Fruit fly (Drosophila melanogaster) whole organism, embryonic: ENCODE data around the gene CG46463.

Experiments used
- Awh ChIP-seq: fragments of 200-800 bp; sonication (Bioruptor generic); IDR thresholded peaks from 2 replicates; pipeline ENCODE4, ENCODE4 v1.3.6; 2022; ENCODE audit warnings: missing biosample characterization, missing genetic modification characterization
- C15 ChIP-seq: fragments of 200-800 bp; sonication (Bioruptor generic); IDR thresholded peaks from 3 replicates; pipeline ENCODE4 v1.3.6; 2022; ENCODE audit warnings: missing biosample characterization, missing genetic modification characterization
- CG10147 ChIP-seq: fragments of 200-800 bp; sonication (Bioruptor generic); optimal IDR thresholded peaks from 2 replicates; lab custom pipeline; 2019; ENCODE audit warnings: missing biosample characterization, mild to moderate bottlenecking, missing genetic modification characterization, moderate library complexity
- CG10267 ChIP-seq: fragments of 200-800 bp; sonication (Bioruptor generic); optimal IDR thresholded peaks from 2 replicates; lab custom pipeline; 2018; ENCODE audit warnings: missing biosample characterization, mild to moderate bottlenecking, missing genetic modification characterization, moderate library complexity
- CG12104 ChIP-seq: fragments of 200-800 bp; sonication (Bioruptor generic); optimal IDR thresholded peaks from 3 replicates; lab custom pipeline; 2016; ENCODE audit warnings: missing biosample characterization, missing genetic modification characterization
- CG12299 ChIP-seq: fragments of 200-800 bp; sonication (Bioruptor generic); optimal IDR thresholded peaks from 2 replicates; lab custom pipeline; 2018; ENCODE audit warnings: missing biosample characterization, mild to moderate bottlenecking, missing genetic modification characterization
- CG14441 ChIP-seq: fragments of 200-800 bp; sonication (Bioruptor generic); IDR thresholded peaks from 2 replicates; pipeline ENCODE4 v1.3.6; 2022; ENCODE audit warnings: missing biosample characterization, missing genetic modification characterization
- CG1529 ChIP-seq: fragments of 200-800 bp; sonication (Bioruptor generic); optimal IDR thresholded peaks from 3 replicates; lab custom pipeline; 2018; ENCODE audit warnings: missing biosample characterization, missing genetic modification characterization
- CG15514 ChIP-seq: fragments of 200-800 bp; sonication (Bioruptor generic); optimal IDR thresholded peaks from 3 replicates; lab custom pipeline; 2017; ENCODE audit warnings: missing biosample characterization, missing genetic modification characterization, mild to moderate bottlenecking, moderate library complexity, missing genetic modification reagents
- CG2116 ChIP-seq: fragments of 200-800 bp; sonication (Bioruptor generic); optimal IDR thresholded peaks from 3 replicates; lab custom pipeline; 2018; ENCODE audit warnings: missing biosample characterization, mild to moderate bottlenecking, missing genetic modification characterization
- CG2199 ChIP-seq: fragments of 200-800 bp; sonication (Bioruptor generic); IDR thresholded peaks from 3 replicates; pipeline ENCODE4 v1.3.6; 2022; ENCODE audit warnings: missing biosample characterization, missing genetic modification characterization
- CG31388 ChIP-seq: fragments of 200-800 bp; sonication (Bioruptor generic); optimal IDR thresholded peaks from 2 replicates; lab custom pipeline; 2016; ENCODE audit warnings: missing biosample characterization, missing genetic modification characterization
- CG32532 ChIP-seq: fragments of 200-800 bp; sonication (Bioruptor generic); IDR thresholded peaks from 2 replicates; pipeline ENCODE4 v1.3.6; 2022; ENCODE audit warnings: missing biosample characterization, missing genetic modification characterization
- CG34224 ChIP-seq: fragments of 200-800 bp; sonication (Bioruptor generic); IDR thresholded peaks from 3 replicates; pipeline ENCODE4 v1.3.6; 2022; ENCODE audit warnings: missing biosample characterization, missing genetic modification characterization; ENCODE audit not compliant: partially characterized antibody
- CG43689 ChIP-seq: fragments of 200-800 bp; sonication (Bioruptor generic); IDR thresholded peaks from 2 replicates; pipeline ENCODE4 v1.3.6; 2022; ENCODE audit warnings: missing biosample characterization, missing genetic modification characterization
- CG4404 ChIP-seq: fragments of 200-800 bp; sonication (Bioruptor generic); IDR thresholded peaks from 2 replicates; pipeline ENCODE4 v1.3.6; 2022; ENCODE audit warnings: missing biosample characterization, missing genetic modification characterization
- CG4820 ChIP-seq: fragments of 200-800 bp; sonication (Bioruptor generic); optimal IDR thresholded peaks from 3 replicates; lab custom pipeline; 2016; ENCODE audit warnings: missing biosample characterization, missing genetic modification characterization
- CG8359 ChIP-seq: fragments of 200-800 bp; sonication (Bioruptor generic); optimal IDR thresholded peaks from 2 replicates; lab custom pipeline; 2017; ENCODE audit warnings: missing biosample characterization, mild to moderate bottlenecking, missing genetic modification characterization, borderline replicate concordance
- CG9797 ChIP-seq: fragments of 200-800 bp; sonication (Bioruptor generic); optimal IDR thresholded peaks from 3 replicates; lab custom pipeline; 2018; ENCODE audit warnings: missing biosample characterization, mild to moderate bottlenecking, missing genetic modification characterization
- Dp ChIP-seq: fragments of 200-800 bp; sonication (Bioruptor generic); optimal IDR thresholded peaks from 2 replicates; lab custom pipeline; 2018; ENCODE audit warnings: missing biosample characterization, mild to moderate bottlenecking, missing genetic modification characterization, moderate library complexity
- Drgx ChIP-seq: fragments of 200-800 bp; sonication (Bioruptor generic); IDR thresholded peaks from 2 replicates; pipeline ENCODE4 v1.3.6; 2022; ENCODE audit warnings: missing biosample characterization, missing genetic modification characterization
- E2f2 ChIP-seq: fragments of 200-800 bp; sonication (Bioruptor generic); IDR thresholded peaks from 2 replicates; pipeline ENCODE4 v1.3.6; 2022; ENCODE audit warnings: missing biosample characterization, missing genetic modification characterization
- Eip74EF ChIP-seq, 2 experiments: fragments of 200-800 bp in 1 of 2; fragments of >200 bp in 1 of 2; sonication (Bioruptor generic) in 1 of 2; optimal IDR thresholded peaks; 2 replicates each; lab custom pipeline; 2017 to 2019; ENCODE audit warnings: missing biosample characterization in 2 of 2, missing genetic modification characterization in 2 of 2, mild to moderate bottlenecking in 1 of 2, moderate library complexity in 1 of 2
- Gug ChIP-seq: fragments of 200-800 bp; sonication (Bioruptor generic); IDR thresholded peaks from 4 replicates; pipeline ENCODE4 v1.3.6; 2022; ENCODE audit warnings: missing biosample characterization, missing genetic modification characterization
- HLH4C ChIP-seq: fragments of 200-800 bp; sonication (Bioruptor generic); IDR thresholded peaks from 3 replicates; pipeline ENCODE4 v1.3.6; 2022; ENCODE audit warnings: missing biosample characterization, missing genetic modification characterization; ENCODE audit not compliant: partially characterized antibody
- Hsf ChIP-seq: fragments of 200-800 bp; sonication (Bioruptor generic); optimal IDR thresholded peaks from 3 replicates; lab custom pipeline; 2016; ENCODE audit warnings: missing biosample characterization, missing genetic modification characterization
- Jarid2 ChIP-seq: fragments of 200-800 bp; sonication (Bioruptor generic); optimal IDR thresholded peaks from 3 replicates; lab custom pipeline; 2017; ENCODE audit warnings: mild to moderate bottlenecking, missing biosample characterization, missing genetic modification reagents, missing genetic modification characterization
- MESR4 ChIP-seq: fragments of 200-800 bp; sonication (Bioruptor generic); optimal IDR thresholded peaks from 2 replicates; lab custom pipeline; 2018; ENCODE audit warnings: missing biosample characterization, mild to moderate bottlenecking, missing genetic modification characterization, moderate library complexity
- Meics ChIP-seq: fragments of 200-800 bp; sonication (Bioruptor generic); optimal IDR thresholded peaks from 2 replicates; lab custom pipeline; 2017; ENCODE audit warnings: missing biosample characterization, mild to moderate bottlenecking, missing genetic modification characterization
- Mrtf ChIP-seq: fragments of 200-800 bp; sonication (Bioruptor generic); IDR thresholded peaks from 3 replicates; pipeline ENCODE4 v1.3.6; 2022; ENCODE audit warnings: missing biosample characterization, missing genetic modification characterization
- Pdp1 ChIP-seq, 2 experiments: fragments of 200-800 bp; sonication (Bioruptor generic); optimal IDR thresholded peaks; 3 replicates each; lab custom pipeline; 2016; ENCODE audit warnings: missing biosample characterization in 2 of 2, missing genetic modification characterization in 2 of 2, mild to moderate bottlenecking in 1 of 2, moderate library complexity in 1 of 2
- Tbp ChIP-seq: fragments of >200 bp; optimal IDR thresholded peaks from 2 replicates; lab custom pipeline; 2018; ENCODE audit warnings: missing biosample characterization, missing genetic modification characterization
- Xbp1 ChIP-seq: fragments of 200-800 bp; sonication (Bioruptor generic); optimal IDR thresholded peaks from 3 replicates; lab custom pipeline; 2016; ENCODE audit warnings: missing biosample characterization, mild to moderate bottlenecking, missing genetic modification characterization
- br ChIP-seq: fragments of >200 bp; optimal IDR thresholded peaks from 2 replicates; lab custom pipeline; 2017
- btn ChIP-seq: fragments of 200-800 bp; sonication (Bioruptor generic); optimal IDR thresholded peaks from 2 replicates; lab custom pipeline; 2016; ENCODE audit warnings: missing biosample characterization, missing genetic modification characterization
- crc ChIP-seq: fragments of 200-800 bp; sonication (Bioruptor generic); optimal IDR thresholded peaks from 2 replicates; lab custom pipeline; 2016; ENCODE audit warnings: missing biosample characterization, missing genetic modification characterization
- croc ChIP-seq: fragments of 200-800 bp; sonication (Bioruptor generic); conservative IDR thresholded peaks from 3 replicates; pipeline ENCODE4 v1.3.6; 2022; ENCODE audit warnings: missing biosample characterization, missing genetic modification characterization
- dpn ChIP-seq, 2 experiments: fragments of 200-800 bp; sonication (Bioruptor generic); optimal IDR thresholded peaks; 3 replicates each; lab custom pipeline; 2016; ENCODE audit warnings: missing biosample characterization in 2 of 2, missing genetic modification characterization in 2 of 2
- fu2 ChIP-seq: fragments of 200-800 bp; sonication (Bioruptor generic); optimal IDR thresholded peaks from 2 replicates; lab custom pipeline; 2016; ENCODE audit warnings: missing biosample characterization, missing genetic modification characterization
- gce ChIP-seq: fragments of 200-800 bp; sonication (Bioruptor generic); IDR thresholded peaks from 3 replicates; pipeline ENCODE4 v1.3.6; 2022; ENCODE audit warnings: missing biosample characterization, missing genetic modification characterization
- gt ChIP-seq: fragments of 200-800 bp; sonication (Bioruptor generic); IDR thresholded peaks from 2 replicates; pipeline ENCODE4 v1.3.6; 2022; ENCODE audit warnings: missing biosample characterization, missing genetic modification characterization
- insv ChIP-seq, 2 experiments: fragments of 200-800 bp; sonication (Bioruptor generic); optimal IDR thresholded peaks; 3 replicates each; lab custom pipeline; 2016 to 2018; ENCODE audit warnings: missing biosample characterization in 2 of 2, missing genetic modification characterization in 2 of 2
- jing ChIP-seq: fragments of 200-800 bp; sonication (Bioruptor generic); optimal IDR thresholded peaks from 2 replicates; lab custom pipeline; 2018; ENCODE audit warnings: missing biosample characterization, mild to moderate bottlenecking, missing genetic modification characterization
- lbe ChIP-seq: fragments of 200-800 bp; sonication (Bioruptor generic); optimal IDR thresholded peaks from 2 replicates; lab custom pipeline; 2016; ENCODE audit warnings: missing biosample characterization, mild to moderate bottlenecking, missing genetic modification characterization
- odd ChIP-seq: fragments of 200-800 bp; sonication (Bioruptor generic); optimal IDR thresholded peaks from 2 replicates; lab custom pipeline; 2017; ENCODE audit warnings: missing biosample characterization, mild to moderate bottlenecking, missing genetic modification characterization
- peb ChIP-seq: fragments of 200-800 bp; sonication (Bioruptor generic); IDR thresholded peaks from 2 replicates; pipeline ENCODE4 v1.3.6; 2022; ENCODE audit warnings: missing biosample characterization, missing genetic modification characterization
- ranshi ChIP-seq: fragments of 200-800 bp; sonication (Bioruptor generic); IDR thresholded peaks from 2 replicates; pipeline ENCODE4 v1.3.6; 2022; ENCODE audit warnings: missing biosample characterization, missing genetic modification characterization
- ro ChIP-seq: fragments of 200-800 bp; sonication (Bioruptor generic); IDR thresholded peaks from 2 replicates; pipeline ENCODE4 v1.3.6; 2022; ENCODE audit warnings: missing biosample characterization, missing genetic modification characterization
- seq ChIP-seq: fragments of 200-800 bp; sonication (Bioruptor generic); IDR thresholded peaks from 2 replicates; pipeline ENCODE4 v1.3.6; 2022; ENCODE audit warnings: missing biosample characterization, missing genetic modification characterization
- shn ChIP-seq: fragments of 200-800 bp; sonication (Bioruptor generic); optimal IDR thresholded peaks from 3 replicates; lab custom pipeline; 2016; ENCODE audit warnings: missing biosample characterization, missing genetic modification characterization
- vfl ChIP-seq: fragments of 200-800 bp; sonication (Bioruptor generic); optimal IDR thresholded peaks from 2 replicates; lab custom pipeline; 2016; ENCODE audit warnings: missing biosample characterization, missing genetic modification characterization
- z ChIP-seq: fragments of 200-800 bp; sonication (Bioruptor generic); IDR thresholded peaks from 3 replicates; pipeline ENCODE4 v1.3.6; 2022; ENCODE audit warnings: missing biosample characterization, missing genetic modification characterization

CG46463 gene

dm6 chr3L:3438473-3438872 lies 22.6 kb upstream of the CG46463 start (continued):
- peak; percentile 66 for TF ChIP-seq Hsf (GFP tag; lab: Kevin White, UChicago)
- peak; percentile 59 for TF ChIP-seq CG4404 (GFP tag; lab: Robert Waterston, UW)
- peak; percentile 84 for TF ChIP-seq CG10267
- TF ChIP-seq ro (GFP tag; lab: Robert Waterston, UW) = no peak
- TF ChIP-seq jing = no peak
- no peak for TF ChIP-seq CG8359 (GFP tag; lab: Kevin White, UChicago)
- TF ChIP-seq CG14441 (GFP tag; lab: Robert Waterston, UW) = 0 out of 2 replicates have a peak, but pooled peaks have one; percentile 12
- peak; percentile 10 for TF ChIP-seq Jarid2 (GFP tag; lab: Kevin White, UChicago)
- TF ChIP-seq btn (GFP tag; lab: Kevin White, UChicago) = no peak
- TF ChIP-seq MESR4 (GFP tag; lab: Kevin White, UChicago) = no peak
- peak; percentile 23 for TF ChIP-seq odd (GFP tag; lab: Kevin White, UChicago)
- no peak for TF ChIP-seq Dp (GFP tag; lab: Kevin White, UChicago)
- TF ChIP-seq CG10147 = peak; percentile 37
- no peak for TF ChIP-seq seq (GFP tag; lab: Robert Waterston, UW)
- no peak for TF ChIP-seq gce
- TF ChIP-seq gt = no peak
- no peak for TF ChIP-seq vfl (GFP tag; lab: Kevin White, UChicago)
- 0 out of 2 replicates have a peak, but pooled peaks have one; percentile 25 for TF ChIP-seq peb (GFP tag; lab: Robert Waterston, UW)
- TF ChIP-seq lbe (GFP tag; lab: Kevin White, UChicago) = no peak
- TF ChIP-seq ranshi = peak; percentile 60
- no peak for TF ChIP-seq fu2 (GFP tag; lab: Kevin White, UChicago)
- peak; percentile 64 for TF ChIP-seq Awh (GFP tag; lab: Robert Waterston, UW)
- TF ChIP-seq Drgx (GFP tag; lab: Robert Waterston, UW) = no peak
- no peak for TF ChIP-seq C15
- no peak for TF ChIP-seq CG12104
- TF ChIP-seq CG12299 (tag; lab: Kevin White, UChicago) = no peak
- TF ChIP-seq br (lab: Kevin White, UChicago) = no peak
- TF ChIP-seq CG9797 (GFP tag; lab: Kevin White, UChicago) = no peak
- TF ChIP-seq Meics = peak; percentile 40
- no peak for TF ChIP-seq crc (GFP tag; lab: Kevin White, UChicago)
- TF ChIP-seq z (GFP tag; lab: Robert Waterston, UW) = no peak
- TF ChIP-seq Gug (GFP tag; lab: Robert Waterston, UW) = no peak
- TF ChIP-seq CG43689 (GFP tag; lab: Robert Waterston, UW) = no peak
- TF ChIP-seq CG2199 = no peak
- TF ChIP-seq E2f2 = peak; percentile 34; the same call in 1 of the 2 replicates
- TF ChIP-seq Mrtf (GFP tag; lab: Robert Waterston, UW) = no peak
- peak; percentile 32; the same call in 1 of the 2 replicates for TF ChIP-seq CG32532
- TF ChIP-seq Pdp1 (GFP tag; optimal IDR thresholded peaks at IDR 0.05; lab: Kevin White, UChicago) = peak; percentile 17 to 32
- peak; percentile 9 for TF ChIP-seq shn
- TF ChIP-seq CG4820 (GFP tag; lab: Kevin White, UChicago) = peak; percentile 70
- no peak for TF ChIP-seq CG34224 (GFP tag; lab: Robert Waterston, UW)
- peak in 1 of 2 experiments; percentile 55 for TF ChIP-seq Eip74EF (GFP tag; optimal IDR thresholded peaks at IDR 0.05; lab: Kevin White, UChicago)
- no peak; the same call in 2 of the 3 replicates for TF ChIP-seq croc (GFP tag; lab: Robert Waterston, UW)
- peak; percentile 47 for TF ChIP-seq CG15514 (GFP tag; lab: Kevin White, UChicago)
- no peak for TF ChIP-seq Tbp (GFP tag; lab: Kevin White, UChicago)
- TF ChIP-seq CG1529 = peak; percentile 51
- TF ChIP-seq dpn (GFP tag; optimal IDR thresholded peaks at IDR 0.05; lab: Kevin White, UChicago) = peak; percentile 41 to 61
- TF ChIP-seq insv (GFP tag; optimal IDR thresholded peaks at IDR 0.05; lab: Kevin White, UChicago) = no peak
- TF ChIP-seq CG31388 (GFP tag; lab: Kevin White, UChicago) = no peak
- peak; percentile 65 for TF ChIP-seq Xbp1 (GFP tag; lab: Kevin White, UChicago)
- no peak for TF ChIP-seq CG2116
- no peak for TF ChIP-seq HLH4C (GFP tag; lab: Robert Waterston, UW)
